Worm (Caenorhabditis elegans): ENCODE measurements around the gene fbxb-52.

DNA sequence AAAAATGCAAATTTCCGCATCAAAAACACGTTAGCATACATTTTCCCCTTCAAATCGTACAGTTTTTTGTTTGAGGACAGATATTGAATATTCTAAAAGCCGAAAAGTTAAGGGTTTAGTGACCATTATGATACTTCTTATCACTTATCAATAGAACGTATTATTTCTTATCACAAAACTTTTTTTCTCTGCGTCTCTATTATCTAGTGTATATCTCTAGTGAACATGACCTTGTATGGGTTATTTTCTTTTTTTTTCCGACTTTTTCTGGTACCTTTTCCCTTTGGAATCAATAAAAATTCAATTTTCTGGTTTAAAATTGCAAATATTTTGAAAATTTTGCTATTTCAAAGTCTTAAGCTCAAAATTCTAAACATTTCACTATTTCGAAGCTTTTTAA is 46.7 kb downstream of the fbxb-52 start:
- no peak for TF ChIP-seq unc-130 (tag; optimal IDR thresholded peaks at IDR 0.05)
- no peak for TF ChIP-seq lin-39 (tag; optimal IDR thresholded peaks at IDR 0.05)
- no peak for TF ChIP-seq mdl-1 (tag; optimal IDR thresholded peaks at IDR 0.05)
- TF ChIP-seq elt-3 (tag; optimal IDR thresholded peaks at IDR 0.05) = peak in 5 of 6 experiments; percentile 10 to 87 (median 33)
- no peak for TF ChIP-seq alr-1 (tag; optimal IDR thresholded peaks at IDR 0.05; ENCODE audit: borderline replicate concordance)
- TF ChIP-seq fos-1 (tag; optimal IDR thresholded peaks at IDR 0.05) = no peak
- no peak for TF ChIP-seq unc-98 (GFP tag; IDR thresholded peaks at IDR 0.05)
- no peak for TF ChIP-seq fkh-8 (tag; optimal IDR thresholded peaks at IDR 0.05)
- TF ChIP-seq nhr-12 (tag; optimal IDR thresholded peaks at IDR 0.05) = no peak
- TF ChIP-seq unc-86 (tag; optimal IDR thresholded peaks at IDR 0.05) = no peak

All from whole organism, L1 larva.